Worm (Caenorhabditis elegans) whole organism, L4/young adult: Measurements from ENCODE around the gene K01G5.8.
"Not testable (repeated sequence)": the region's sequence is repeated elsewhere in the genome, so short reads cannot be mapped to it uniquely, and the experiment has no call there.

Experiments
- W03F9.2 ChIP-seq: fragments of 150-350 bp; optimal IDR thresholded peaks from 2 replicates; lab custom pipeline; 2014; ENCODE audit warnings: missing biosample characterization, missing genetic modification characterization
- dao-5 ChIP-seq: sonication (generic microtip); optimal IDR thresholded peaks from 2 replicates; lab custom pipeline; 2016; ENCODE audit warnings: missing genotype, missing genetic modification characterization, moderate library complexity, missing compliant biosample characterization
- him-1 ChIP-seq: sonication (generic microtip); optimal IDR thresholded peaks from 2 replicates; lab custom pipeline; 2016; ENCODE audit warnings: missing genotype, missing genetic modification reagents, missing genetic modification characterization, missing compliant biosample characterization

Gene K01G5.8

DNA sequence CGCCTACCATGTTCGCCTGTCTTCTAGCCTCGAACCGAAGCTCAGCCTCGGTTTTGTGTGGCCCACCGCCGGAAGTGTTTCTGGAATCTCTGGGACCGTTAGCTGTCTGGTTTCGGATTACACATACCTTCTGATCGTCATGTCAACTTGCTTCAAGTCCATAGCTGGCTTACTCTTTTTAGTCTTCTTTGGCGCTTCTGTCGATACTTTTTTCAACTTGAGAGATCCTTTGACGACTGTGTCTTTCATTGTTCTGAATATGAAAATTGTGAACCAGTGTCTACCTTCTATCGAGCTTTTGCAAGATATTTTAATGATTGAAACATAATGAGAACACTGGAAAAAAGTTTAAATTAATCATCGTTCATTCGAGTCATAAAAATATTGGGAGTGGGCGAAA, at the start of gene K01G5.8:
Gene K01G5.8 (minus strand): TSS at position 255 of the 400 bp plus-strand sequence.
- TF ChIP-seq W03F9.2 (no peak), him-1 (tag; lab: Kevin White, UChicago) (no peak), dao-5 (tag; lab: Kevin White, UChicago) (no peak)

DNA sequence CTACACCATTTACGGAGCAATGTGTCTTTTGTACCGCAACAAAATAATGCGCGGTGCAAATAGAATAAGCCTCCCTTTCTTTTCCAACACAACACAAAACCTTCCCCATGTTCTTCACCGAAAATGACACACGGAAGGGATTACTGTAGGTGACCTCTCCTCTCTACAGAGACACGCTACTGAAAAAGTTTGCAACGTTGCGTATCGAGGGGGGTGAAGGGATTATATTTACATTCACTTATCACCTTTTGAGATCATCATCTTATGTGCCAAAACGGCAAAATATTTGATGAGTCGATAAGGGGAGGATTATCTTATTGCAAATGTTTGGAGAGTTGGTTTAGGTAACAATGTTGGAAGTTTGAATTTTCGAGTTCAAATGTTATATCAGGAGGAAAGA, 42.5 kb upstream of the K01G5.8 start:
- TF ChIP-seq him-1 (tag; lab: Kevin White, UChicago), result no peak
- no peak for TF ChIP-seq dao-5 (tag; lab: Kevin White, UChicago)
- no peak for TF ChIP-seq W03F9.2

DNA sequence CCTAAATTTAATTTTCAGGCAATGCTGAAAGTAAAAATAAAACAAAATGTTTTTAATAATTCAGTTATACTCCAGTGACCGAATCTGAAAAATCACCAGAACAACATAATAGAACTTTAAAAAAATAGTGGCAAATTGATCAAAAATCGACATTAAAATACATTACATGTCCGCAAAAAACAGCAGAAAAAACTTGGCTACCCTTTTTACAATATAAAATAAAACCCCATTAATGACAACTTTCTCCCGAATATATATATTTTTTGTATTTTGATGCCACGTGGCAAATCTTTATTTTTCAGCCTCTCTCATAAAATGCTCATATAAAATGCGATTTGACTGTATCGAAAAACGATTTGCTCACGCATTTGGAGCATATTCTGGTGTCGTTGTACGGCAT, 41.0 kb upstream of the K01G5.8 start, which contains the start of gene ptr-19:
Gene ptr-19 (plus strand): TSS at position 301 of the 400 bp plus-strand sequence.
- TF ChIP-seq him-1 (tag; lab: Kevin White, UChicago) (no peak), dao-5 (tag; lab: Kevin White, UChicago) (no peak), W03F9.2 (no peak)

DNA sequence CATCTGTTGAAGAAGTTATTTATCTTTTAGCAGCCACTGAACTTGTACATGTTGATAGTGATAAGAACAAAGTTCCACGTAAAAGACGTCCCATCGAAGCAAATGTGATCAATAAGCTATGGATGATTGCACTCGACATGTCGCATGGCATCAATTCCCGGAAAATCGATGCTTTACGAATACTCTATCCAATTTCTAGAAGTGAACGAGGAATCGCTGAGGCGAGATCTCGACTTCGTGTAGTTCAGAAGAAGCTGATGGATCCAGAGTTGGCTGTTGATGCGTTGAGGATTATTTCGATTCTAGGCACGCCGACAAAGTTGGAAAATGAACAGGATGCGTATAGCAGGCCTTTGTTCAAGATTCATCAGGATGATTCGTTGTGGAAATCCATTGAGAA, 29.1 kb upstream of the K01G5.8 start:
- TF ChIP-seq W03F9.2 (no peak), dao-5 (tag; lab: Kevin White, UChicago) (no peak), him-1 (tag; lab: Kevin White, UChicago) (no peak)

DNA sequence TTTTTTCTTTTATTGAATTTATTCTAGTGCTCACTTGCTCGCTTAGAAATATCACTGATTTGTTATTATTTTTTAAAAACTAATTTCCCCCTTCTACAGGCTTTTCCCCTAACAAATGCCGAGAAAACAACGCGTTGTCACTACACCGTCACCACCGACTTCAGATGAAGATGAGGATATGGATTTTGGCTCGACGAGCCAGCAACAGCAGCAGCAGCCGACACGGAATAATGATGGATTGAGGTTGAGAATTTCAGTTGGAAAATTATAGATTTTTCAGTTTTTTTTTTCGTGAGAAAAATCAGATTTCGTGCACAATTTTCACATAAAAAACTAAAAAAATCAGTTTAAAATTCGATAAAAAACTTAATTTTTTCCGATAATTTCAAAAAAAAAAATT, 22.5 kb upstream of the K01G5.8 start, which contains the start of gene dpy-28:
Gene dpy-28 (plus strand): TSS at position 100 of the 400 bp plus-strand sequence.
- TF ChIP-seq dao-5 (tag; lab: Kevin White, UChicago) (no peak), W03F9.2 (no peak), him-1 (tag; lab: Kevin White, UChicago) (no peak)

DNA sequence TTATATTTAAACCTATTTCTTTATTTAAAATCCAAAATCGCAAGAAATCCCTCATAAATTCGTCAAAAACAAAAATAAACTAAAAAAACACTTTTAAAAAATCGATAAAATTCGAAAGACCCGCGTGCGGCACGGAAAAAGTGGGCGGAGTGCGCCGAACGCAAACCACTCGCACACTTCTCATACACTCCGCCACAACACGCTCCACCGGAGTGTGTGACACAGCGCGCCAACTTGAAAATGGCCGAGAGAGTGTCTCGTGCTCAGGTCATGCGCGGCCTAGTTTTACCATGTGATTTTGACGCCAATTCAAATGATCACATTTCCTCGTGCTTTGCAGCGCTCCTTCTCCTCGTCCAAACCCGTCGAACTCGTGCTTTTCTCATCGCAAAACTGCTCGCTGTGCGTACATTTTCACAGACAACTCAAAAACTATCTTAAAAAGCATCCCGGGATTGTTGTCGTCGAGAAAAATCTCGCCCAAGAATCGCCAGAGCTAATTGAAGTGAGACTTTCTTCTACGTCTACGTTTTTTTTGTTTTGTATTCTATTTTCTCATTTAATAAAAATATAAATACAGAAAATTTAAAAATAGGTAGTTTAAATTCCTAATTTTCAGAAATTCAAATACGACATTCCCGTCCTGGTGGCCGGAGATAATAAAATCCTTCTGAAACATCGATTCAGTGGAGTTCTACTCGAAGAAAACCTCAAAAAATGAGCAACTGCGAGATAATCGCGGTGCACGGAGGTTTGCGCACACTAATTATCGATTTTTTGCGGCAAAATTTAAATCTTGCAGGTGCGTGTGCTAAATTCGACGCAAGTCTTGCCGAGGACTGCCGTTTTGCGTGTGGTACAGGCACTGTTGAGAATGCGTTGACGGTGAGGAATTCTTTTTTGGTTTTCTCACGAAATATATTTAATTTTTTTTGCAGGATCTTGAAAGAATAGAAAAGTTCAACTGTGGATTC, 18.8 kb upstream of the K01G5.8 start, which contains the start of gene tasp-1:
Gene tasp-1 (plus strand): TSS at position 258 of the 974 bp plus-strand sequence.
- TF ChIP-seq him-1 (tag; lab: Kevin White, UChicago), result peak; percentile 99
- peak; percentile 89 for TF ChIP-seq dao-5 (tag; lab: Kevin White, UChicago)
- peak; percentile 99 for TF ChIP-seq W03F9.2

DNA sequence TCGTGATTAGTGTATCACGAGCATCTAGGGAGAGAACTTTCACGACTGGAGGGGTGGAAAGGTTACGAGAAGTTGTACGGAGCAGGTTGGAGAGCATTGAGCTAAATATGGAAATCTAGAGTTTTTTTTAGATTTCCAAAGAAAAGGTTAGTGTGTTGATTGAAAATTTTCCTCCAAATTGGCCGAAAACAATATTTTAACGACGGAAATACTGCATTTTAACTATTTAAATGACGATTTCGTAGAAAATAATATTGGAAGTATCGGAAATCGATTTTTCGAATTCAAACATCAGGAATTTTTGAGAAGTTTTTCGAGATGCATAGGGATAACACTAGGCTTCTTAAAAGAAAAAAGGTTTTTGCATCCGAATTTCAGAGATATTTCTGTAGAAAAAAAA, 17.9 kb upstream of the K01G5.8 start, which contains the start of gene K01G5.10:
Gene K01G5.10 (minus strand): TSS at position 101 of the 400 bp plus-strand sequence.
- TF ChIP-seq him-1 (tag; lab: Kevin White, UChicago) (no peak), dao-5 (tag; lab: Kevin White, UChicago) (no peak), W03F9.2 (no peak)

DNA sequence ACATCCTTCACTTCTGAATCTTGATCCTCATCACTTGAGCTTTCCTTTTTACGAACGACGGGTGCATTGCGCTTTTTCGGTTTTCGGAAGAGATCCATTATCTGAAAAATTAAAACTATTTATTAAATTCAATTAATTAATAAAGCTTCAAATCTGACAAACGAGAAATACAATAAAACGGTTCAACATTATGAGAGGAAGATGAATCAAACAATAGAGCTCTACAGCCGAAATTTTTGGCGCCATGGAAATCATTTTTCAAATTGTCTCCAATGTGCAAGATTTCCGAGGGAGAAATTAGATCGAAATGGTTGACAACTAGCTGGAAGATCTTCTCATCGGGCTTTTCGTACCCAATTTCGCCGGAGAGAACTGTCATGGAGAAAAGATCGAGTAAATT, 17.0 kb upstream of the K01G5.8 start, which contains the start of gene rnf-113:
Gene rnf-113 (minus strand): TSS at position 101 of the 400 bp plus-strand sequence.
- TF ChIP-seq him-1 (tag; lab: Kevin White, UChicago) (no peak), W03F9.2 (no peak), dao-5 (tag; lab: Kevin White, UChicago) (no peak)

DNA sequence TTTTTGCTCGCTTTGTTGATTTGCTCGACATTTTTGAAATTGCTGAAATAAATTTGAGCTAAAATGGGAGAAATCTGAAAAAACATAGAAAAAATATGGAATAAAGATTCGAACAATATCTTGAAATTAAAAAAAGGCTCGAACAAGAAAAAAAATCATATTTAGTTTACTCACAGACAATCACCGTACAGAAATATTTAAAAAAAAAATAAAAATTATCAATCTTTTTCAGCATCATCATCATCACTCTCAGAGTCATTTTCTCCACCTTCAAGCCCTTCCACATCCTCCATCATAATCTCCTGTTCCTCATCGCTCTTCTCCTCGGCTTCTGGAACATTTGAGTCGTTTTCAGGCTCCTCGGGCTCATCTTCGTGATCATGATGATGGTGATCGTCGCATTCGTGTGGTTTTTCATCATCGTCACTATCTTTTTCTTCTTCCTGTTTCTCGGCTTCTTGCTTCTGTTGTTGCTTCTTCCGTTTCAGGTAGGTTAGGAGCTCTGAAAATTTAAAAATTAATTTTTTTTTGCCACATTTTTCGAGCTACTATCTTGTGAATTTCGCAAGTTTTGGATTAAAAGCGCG, 15.0 kb upstream of the K01G5.8 start, which contains the start of gene hpl-2:
Gene hpl-2 (minus strand): TSS at position 51 of the 587 bp plus-strand sequence.
- no peak for TF ChIP-seq W03F9.2
- no peak for TF ChIP-seq dao-5 (tag; lab: Kevin White, UChicago)
- no peak for TF ChIP-seq him-1 (tag; lab: Kevin White, UChicago)

DNA sequence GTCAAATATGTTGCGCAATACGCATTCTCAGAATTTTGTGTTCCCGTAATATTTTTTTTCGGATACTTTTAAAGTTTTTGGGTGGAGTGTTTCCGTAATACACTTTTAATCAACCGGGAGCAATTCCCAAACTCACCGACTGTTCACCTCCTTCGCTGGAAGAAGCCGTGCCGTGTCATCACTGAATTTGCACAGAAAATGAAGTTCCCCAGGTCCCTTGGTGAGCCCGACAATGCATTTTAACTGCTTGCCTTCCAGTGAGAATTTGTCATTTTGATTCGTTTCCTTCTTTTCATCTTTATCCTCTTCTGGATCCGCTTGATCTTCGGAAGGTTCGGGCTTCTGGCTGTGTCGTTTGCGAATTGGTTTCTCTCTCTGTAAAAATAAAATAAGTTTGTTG, 13.8 kb upstream of the K01G5.8 start:
- TF ChIP-seq dao-5 (tag; lab: Kevin White, UChicago) (no peak), him-1 (tag; lab: Kevin White, UChicago) (no peak), W03F9.2 (no peak)

DNA sequence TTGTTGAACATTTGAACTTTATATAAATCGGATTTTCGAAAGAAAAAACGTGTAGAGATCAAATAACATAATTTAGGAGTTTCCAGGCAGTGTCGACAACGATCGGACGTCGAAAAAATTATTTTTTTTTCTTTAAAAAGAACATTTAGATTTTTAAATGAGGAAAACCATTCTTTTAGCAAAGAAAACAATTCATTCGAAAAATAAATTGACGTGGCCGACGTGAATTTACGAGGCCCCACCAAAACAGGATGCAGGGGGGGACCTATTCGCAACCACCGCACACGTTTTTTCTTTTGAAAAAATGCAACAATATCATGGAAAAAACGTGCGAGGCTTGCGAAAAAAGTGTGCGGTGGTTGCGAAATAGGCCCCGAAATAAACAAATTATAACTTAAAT, 9.5 kb upstream of the K01G5.8 start, which contains the start of gene enu-3.6:
Gene enu-3.6 (plus strand): TSS at position 392 of the 400 bp plus-strand sequence.
- TF ChIP-seq him-1 (tag; lab: Kevin White, UChicago); dao-5 (tag; lab: Kevin White, UChicago); W03F9.2: not testable (repeated sequence)

DNA sequence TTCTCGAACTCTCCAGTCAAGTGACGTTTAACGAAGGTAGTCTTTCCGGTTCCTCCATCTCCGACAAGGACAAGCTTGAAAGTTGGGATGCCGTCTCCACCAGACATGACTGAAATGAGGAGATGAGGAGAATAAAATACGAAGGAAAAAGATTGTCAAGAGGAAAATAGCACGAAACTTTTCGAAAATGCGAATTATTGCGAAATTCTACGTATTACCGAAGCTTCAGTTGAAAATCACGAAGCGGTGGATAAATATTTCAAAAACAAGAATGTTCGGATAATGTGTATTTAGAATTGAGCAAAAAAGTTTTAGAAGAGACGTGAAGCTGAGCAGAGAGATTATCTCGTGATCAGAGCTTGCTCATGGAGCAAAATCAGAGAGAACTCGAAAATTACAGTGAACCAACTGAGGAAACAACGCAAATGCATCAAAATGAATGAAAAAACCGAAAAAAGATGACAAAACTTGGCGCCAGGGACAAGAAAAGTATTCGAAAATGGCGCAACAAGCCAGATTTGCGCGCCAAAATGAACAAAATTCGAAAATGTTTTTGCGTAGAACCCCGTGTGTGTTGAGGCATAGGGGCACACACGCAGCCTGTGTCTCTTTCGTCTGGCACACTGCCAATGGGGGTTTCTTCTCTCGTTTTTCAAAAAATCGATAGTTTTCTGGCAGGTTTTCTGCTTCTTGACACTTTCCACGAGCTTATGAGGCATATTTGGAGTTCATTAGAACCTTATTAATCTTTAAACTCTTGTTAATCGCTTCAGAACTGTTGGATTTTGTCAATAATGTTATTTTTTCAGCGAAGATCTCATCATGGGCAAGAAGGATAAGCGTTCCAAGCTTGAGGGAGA, 7.3 kb upstream of the K01G5.8 start, which contains the start of the genes ran-1 and dkc-1:
Gene ran-1 (minus strand): TSS at position 109 of the 860 bp plus-strand sequence.
Gene dkc-1 (plus strand): TSS at position 810 of the 860 bp plus-strand sequence.
- TF ChIP-seq W03F9.2 (peak; percentile 87), dao-5 (tag; lab: Kevin White, UChicago) (no peak), him-1 (tag; lab: Kevin White, UChicago) (no peak)
